Fruit fly (Drosophila melanogaster): ENCODE measurements around the gene p115.

The p115 gene

DNA sequence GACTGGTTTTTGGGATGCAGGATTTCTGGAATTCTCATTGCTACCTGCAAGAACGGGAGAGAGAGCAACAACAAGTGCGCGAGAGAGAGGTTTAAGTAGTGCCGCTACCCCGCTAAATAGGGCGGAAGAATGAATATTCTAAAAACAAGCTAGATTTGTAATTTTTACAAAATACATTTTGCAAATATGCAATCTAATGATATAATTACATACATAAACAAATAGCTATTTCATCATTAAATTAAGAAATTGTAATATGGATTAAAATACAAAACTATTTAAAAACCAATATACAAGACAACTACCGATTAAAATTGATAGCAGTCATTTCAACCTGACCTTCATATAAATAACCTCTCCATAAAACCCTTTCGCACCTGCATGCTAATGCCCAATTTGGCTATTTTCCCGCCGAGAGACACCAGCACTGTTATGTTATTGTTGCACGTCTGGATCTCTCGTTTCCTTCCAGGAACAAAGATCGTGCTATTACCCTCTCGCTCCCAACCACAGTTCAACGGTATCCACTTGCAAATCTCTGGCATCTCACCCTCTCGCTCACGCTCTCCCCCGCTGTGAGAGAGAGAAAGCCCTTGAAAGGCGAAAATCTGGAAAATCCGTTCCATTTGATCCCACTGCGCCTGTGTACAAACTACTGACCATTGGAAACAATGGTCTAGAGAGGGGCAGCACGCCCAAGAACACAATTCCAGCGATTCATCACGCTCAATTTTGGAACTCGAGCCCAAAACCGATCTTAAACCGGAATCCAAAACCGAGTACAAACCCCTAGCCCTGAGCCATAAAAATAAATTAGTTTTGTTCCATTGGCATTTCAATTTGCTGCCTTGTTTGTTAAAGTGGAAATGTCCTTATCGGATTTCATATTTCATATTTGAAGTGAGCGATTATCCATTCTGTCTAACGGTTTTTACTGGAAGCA, 2.0 kb upstream of the p115 start, which contains the start of gene Nek2:
Nek2 (minus strand) TSS at position 51 of the 943 bp plus-strand sequence.
- peak; percentile 93 for TF ChIP-seq pad (GFP tag; optimal IDR thresholded peaks at IDR 0.05)
- peak; percentile 34 for TF ChIP-seq bab1 (GFP tag; optimal IDR thresholded peaks at IDR 0.05)
- no peak for TF ChIP-seq CG33017 (tag; optimal IDR thresholded peaks at IDR 0.05)
- peak; percentile 42 for TF ChIP-seq ovo (GFP tag; optimal IDR thresholded peaks at IDR 0.05)

DNA sequence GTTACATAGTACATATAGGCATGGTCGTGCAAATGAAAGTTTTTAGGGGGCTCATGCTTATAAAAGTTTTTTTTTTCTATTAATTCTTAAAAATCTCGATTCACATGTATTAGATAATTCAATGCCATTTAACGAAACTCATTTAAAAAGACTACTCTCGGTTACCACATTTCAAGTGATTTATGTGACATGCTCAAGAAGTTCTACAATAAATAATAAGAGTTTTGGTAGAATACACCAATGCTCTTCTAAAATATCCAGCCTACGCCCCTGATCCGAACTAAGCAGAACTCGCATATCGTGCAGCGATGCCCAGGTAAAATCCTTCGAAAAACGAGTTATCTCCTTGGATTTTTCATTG, 1.3 kb upstream of the p115 start:
- no peak for TF ChIP-seq Crg-1 (GFP tag; optimal IDR thresholded peaks at IDR 0.05)
- no peak for TF ChIP-seq CG33017 (tag; optimal IDR thresholded peaks at IDR 0.05)
- no peak for TF ChIP-seq CG7045 (GFP tag; optimal IDR thresholded peaks at IDR 0.05)
- TF ChIP-seq Hr96 (GFP tag; optimal IDR thresholded peaks at IDR 0.05): no peak
- TF ChIP-seq CG11617 (GFP tag; optimal IDR thresholded peaks at IDR 0.05): no peak
- no peak for TF ChIP-seq CG14711 (tag; optimal IDR thresholded peaks at IDR 0.05)
- peak; percentile 17 for TF ChIP-seq CG7101 (tag; optimal IDR thresholded peaks at IDR 0.05)
- TF ChIP-seq cic (GFP tag; optimal IDR thresholded peaks at IDR 0.05): no peak
- peak; percentile 18 for TF ChIP-seq bab1 (GFP tag; optimal IDR thresholded peaks at IDR 0.05)
- TF ChIP-seq toe (GFP tag; optimal IDR thresholded peaks at IDR 0.05): no peak
- TF ChIP-seq CG12768 (GFP tag; optimal IDR thresholded peaks at IDR 0.05): no peak
- no peak for TF ChIP-seq pad (GFP tag; optimal IDR thresholded peaks at IDR 0.05)
- TF ChIP-seq ovo (GFP tag; optimal IDR thresholded peaks at IDR 0.05): no peak
- TF ChIP-seq tj (GFP tag; optimal IDR thresholded peaks at IDR 0.05): no peak
- TF ChIP-seq CG1620 (GFP tag; optimal IDR thresholded peaks at IDR 0.05): peak; percentile 17

DNA sequence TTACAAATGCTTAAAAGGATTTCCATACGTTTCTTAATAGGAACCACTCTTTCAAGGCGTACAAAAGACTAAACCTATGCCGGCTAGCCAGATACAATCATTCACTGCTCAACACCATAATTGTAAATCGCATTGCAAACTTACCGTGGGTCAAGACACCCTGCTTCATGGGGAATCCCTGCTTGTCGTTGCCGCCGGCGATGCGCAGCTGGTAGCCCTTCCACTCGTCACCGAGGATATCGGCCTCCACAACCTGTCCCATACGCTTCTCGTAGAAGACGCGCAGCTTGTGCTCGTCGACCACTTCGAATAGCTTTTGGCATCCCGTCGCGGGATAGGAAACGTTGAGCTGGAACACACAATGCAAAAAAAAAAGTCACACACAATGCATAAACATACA, 6.8 kb downstream of the p115 start:
- TF ChIP-seq Clk (GFP tag; optimal IDR thresholded peaks at IDR 0.05) (no peak), pad (GFP tag; optimal IDR thresholded peaks at IDR 0.05) (no peak), Mnt (GFP tag; optimal IDR thresholded peaks at IDR 0.05) (no peak), CG14711 (tag; optimal IDR thresholded peaks at IDR 0.05) (no peak), Crg-1 (GFP tag; optimal IDR thresholded peaks at IDR 0.05) (no peak), CG1620 (GFP tag; optimal IDR thresholded peaks at IDR 0.05) (no peak), CG11617 (GFP tag; optimal IDR thresholded peaks at IDR 0.05) (no peak), CG33017 (tag; optimal IDR thresholded peaks at IDR 0.05) (no peak), CG5204 (GFP tag; optimal IDR thresholded peaks at IDR 0.05) (no peak), cnc (optimal IDR thresholded peaks at IDR 0.05) (no peak), CG7101 (tag; optimal IDR thresholded peaks at IDR 0.05) (no peak)

DNA sequence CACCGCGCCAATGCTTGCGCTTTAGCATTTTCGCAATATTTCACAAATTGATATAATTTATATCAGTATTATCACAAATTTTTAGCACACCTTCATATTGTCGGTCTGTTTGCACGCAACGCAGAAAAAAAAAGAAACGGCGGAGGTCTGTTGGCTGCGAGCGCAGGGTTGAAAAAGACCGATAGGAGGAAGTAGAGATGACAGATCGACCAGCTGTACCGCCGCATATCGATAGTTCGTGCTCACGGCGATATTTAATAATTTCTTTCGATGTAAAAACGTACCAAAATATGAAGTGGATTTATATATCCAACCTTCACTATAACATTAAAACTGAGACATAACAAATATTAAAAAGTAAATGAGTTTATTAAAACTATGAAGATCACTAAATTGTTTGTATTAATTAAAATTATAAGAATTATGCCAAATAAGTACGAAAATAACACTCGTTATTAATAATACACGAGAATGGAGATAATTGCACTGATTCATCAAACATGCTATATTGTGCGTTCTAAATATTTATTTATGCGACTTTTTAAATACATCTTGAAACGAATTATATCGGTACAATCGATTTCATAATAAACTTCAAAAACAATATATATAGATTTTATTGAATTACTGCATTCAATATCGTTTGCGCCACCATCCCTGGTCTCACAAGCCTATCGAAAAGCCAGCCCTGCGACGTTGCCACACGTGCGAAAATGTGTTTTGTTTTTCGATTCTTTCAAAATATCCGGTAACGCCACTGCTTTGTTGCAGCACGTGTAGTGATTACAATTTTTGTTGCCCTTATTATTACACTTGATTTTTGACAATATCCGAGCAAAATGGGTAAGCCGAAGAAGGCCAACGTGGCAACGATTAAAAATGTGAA, 7.6 kb downstream of the p115 start, which contains the start of the genes RpS6 and bys:
RpS6 (minus strand) TSS at position 179 of the 886 bp plus-strand sequence.
bys (plus strand) TSS at position 728 of the 886 bp plus-strand sequence.
- TF ChIP-seq CG5204 (GFP tag; optimal IDR thresholded peaks at IDR 0.05) (no peak), tj (GFP tag; optimal IDR thresholded peaks at IDR 0.05) (peak; percentile 39), cnc (optimal IDR thresholded peaks at IDR 0.05) (no peak), kay (GFP tag; ENCODE audit: borderline replicate concordance) (no peak), ovo (GFP tag; optimal IDR thresholded peaks at IDR 0.05) (peak; percentile 6), CG11617 (GFP tag; optimal IDR thresholded peaks at IDR 0.05) (peak; percentile 84), Mnt (GFP tag; optimal IDR thresholded peaks at IDR 0.05) (peak; percentile 99), CG14711 (tag; optimal IDR thresholded peaks at IDR 0.05) (peak; percentile 62), bab1 (GFP tag; optimal IDR thresholded peaks at IDR 0.05) (peak; percentile 84), Hr96 (GFP tag; optimal IDR thresholded peaks at IDR 0.05) (peak; percentile 83), toe (GFP tag; optimal IDR thresholded peaks at IDR 0.05) (peak; percentile 57), cic (GFP tag; optimal IDR thresholded peaks at IDR 0.05) (no peak), Clk (GFP tag; optimal IDR thresholded peaks at IDR 0.05) (no peak), CG7101 (tag; optimal IDR thresholded peaks at IDR 0.05) (peak; percentile 69), CG33017 (tag; optimal IDR thresholded peaks at IDR 0.05) (peak; percentile 40), pad (GFP tag; optimal IDR thresholded peaks at IDR 0.05) (peak; percentile 54), Crg-1 (GFP tag; optimal IDR thresholded peaks at IDR 0.05) (peak; percentile 20), CG7045 (GFP tag; optimal IDR thresholded peaks at IDR 0.05) (no peak), CG1620 (GFP tag; optimal IDR thresholded peaks at IDR 0.05) (peak; percentile 63), CG12768 (GFP tag; optimal IDR thresholded peaks at IDR 0.05) (peak; percentile 13)

DNA sequence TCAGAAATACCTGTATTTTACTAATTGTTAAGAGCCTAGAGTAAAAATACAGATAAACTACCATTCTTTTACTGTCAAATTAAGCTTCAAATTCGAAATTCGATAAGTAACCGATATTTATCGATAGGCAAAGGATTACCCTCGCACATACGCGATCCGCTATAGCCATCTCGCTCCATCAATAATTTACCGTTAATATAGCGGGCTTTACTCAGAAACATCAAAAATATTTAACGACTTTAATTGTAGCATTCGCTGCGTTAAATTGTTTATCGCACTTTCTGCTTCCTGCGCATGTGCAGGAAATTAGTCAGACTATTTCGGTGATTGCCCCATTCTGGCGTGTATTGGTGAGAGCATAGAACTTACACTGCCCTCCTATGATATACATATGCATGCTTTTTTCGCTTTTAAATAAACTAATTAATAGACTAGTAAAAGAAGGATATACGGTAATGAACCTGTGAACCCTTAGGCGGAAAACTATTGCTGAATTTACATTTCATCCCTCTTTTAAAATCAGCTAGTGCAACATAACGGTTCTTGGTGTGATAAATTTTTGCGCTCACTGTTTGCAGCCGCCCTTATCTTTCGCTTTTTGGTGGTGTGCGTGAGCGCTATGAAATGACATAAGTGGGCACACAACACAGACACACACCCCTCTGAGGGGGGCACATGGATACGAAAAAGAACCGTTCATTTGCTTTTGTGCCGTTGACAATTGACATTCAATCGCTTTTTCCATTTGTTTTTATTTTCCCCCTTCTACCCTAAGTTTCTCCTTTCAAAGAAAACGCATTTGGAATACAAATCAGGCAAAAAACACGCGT, 14.6 kb downstream of the p115 start, which contains the start of the genes dpr14 and spidey:
dpr14 (minus strand) TSS at position 48 of the 830 bp plus-strand sequence.
spidey (plus strand) TSS at position 693 of the 830 bp plus-strand sequence.
- TF ChIP-seq cnc (optimal IDR thresholded peaks at IDR 0.05) (no peak), toe (GFP tag; optimal IDR thresholded peaks at IDR 0.05) (peak; percentile 69), CG1620 (GFP tag; optimal IDR thresholded peaks at IDR 0.05) (peak; percentile 86), Crg-1 (GFP tag; optimal IDR thresholded peaks at IDR 0.05) (peak; percentile 71), CG12768 (GFP tag; optimal IDR thresholded peaks at IDR 0.05) (peak; percentile 84), Hr96 (GFP tag; optimal IDR thresholded peaks at IDR 0.05) (peak; percentile 95), kay (GFP tag; ENCODE audit: borderline replicate concordance) (peak; percentile 2), CG14711 (tag; optimal IDR thresholded peaks at IDR 0.05) (peak; percentile 87), bab1 (GFP tag; optimal IDR thresholded peaks at IDR 0.05) (peak; percentile 88), Clk (GFP tag; optimal IDR thresholded peaks at IDR 0.05) (peak; percentile 72), tj (GFP tag; optimal IDR thresholded peaks at IDR 0.05) (no peak), pad (GFP tag; optimal IDR thresholded peaks at IDR 0.05) (peak; percentile 99), cic (GFP tag; optimal IDR thresholded peaks at IDR 0.05) (peak; percentile 55), CG7045 (GFP tag; optimal IDR thresholded peaks at IDR 0.05) (peak; percentile 81), CG33017 (tag; optimal IDR thresholded peaks at IDR 0.05) (peak; percentile 78), CG11617 (GFP tag; optimal IDR thresholded peaks at IDR 0.05) (peak; percentile 89), Mnt (GFP tag; optimal IDR thresholded peaks at IDR 0.05) (peak; percentile 84), ovo (GFP tag; optimal IDR thresholded peaks at IDR 0.05) (peak; percentile 99), CG7101 (tag; optimal IDR thresholded peaks at IDR 0.05) (peak; percentile 92), CG5204 (GFP tag; optimal IDR thresholded peaks at IDR 0.05) (no peak)
